Fruit fly (Drosophila melanogaster) whole organism, prepupa: ENCODE data around the gene CG3434.

Experiments
- CG3032 ChIP-seq: fragments of 200-800 bp; optimal IDR thresholded peaks from 2 replicates; lab custom pipeline; 2019; ENCODE audit warnings: missing biosample characterization, mild to moderate bottlenecking, missing genetic modification characterization, moderate library complexity
- CG6276 ChIP-seq: fragments of 200-800 bp; sonication (Bioruptor generic); optimal IDR thresholded peaks from 2 replicates; lab custom pipeline; 2017; ENCODE audit warnings: missing biosample characterization, mild to moderate bottlenecking, missing genetic modification characterization
- CG6808 ChIP-seq: fragments of 200-800 bp; sonication (Bioruptor generic); optimal IDR thresholded peaks from 3 replicates; lab custom pipeline; 2017; ENCODE audit warnings: missing biosample characterization, missing genetic modification characterization, mild to moderate bottlenecking, moderate library complexity, missing genetic modification reagents
- CG8632 ChIP-seq: fragments of 200-800 bp; sonication (Bioruptor generic); optimal IDR thresholded peaks from 3 replicates; lab custom pipeline; 2016; ENCODE audit warnings: missing biosample characterization, missing genetic modification characterization
- Eip93F ChIP-seq: fragments of 200-800 bp; sonication (Bioruptor generic); optimal IDR thresholded peaks from 2 replicates; lab custom pipeline; 2016; ENCODE audit warnings: missing biosample characterization, mild to moderate bottlenecking, missing genetic modification characterization
- Gug ChIP-seq: fragments of 200-800 bp; sonication (Bioruptor generic); IDR thresholded peaks from 2 replicates; pipeline ENCODE4 v1.3.6; 2022; ENCODE audit warnings: missing biosample characterization, missing genetic modification characterization
- dac ChIP-seq: fragments of 200-800 bp; sonication (Bioruptor generic); optimal IDR thresholded peaks from 2 replicates; lab custom pipeline; 2017; ENCODE audit warnings: missing biosample characterization, mild to moderate bottlenecking, missing genetic modification characterization
- vri ChIP-seq: fragments of 200-800 bp; sonication (Bioruptor generic); optimal IDR thresholded peaks from 3 replicates; lab custom pipeline; 2016; ENCODE audit warnings: missing biosample characterization, mild to moderate bottlenecking, missing genetic modification characterization

- TF ChIP-seq CG3032 (tag; lab: Kevin White, UChicago) (no peak), Eip93F (GFP tag; lab: Kevin White, UChicago) (no peak), CG6276 (GFP tag; lab: Kevin White, UChicago) (no peak), dac (GFP tag; lab: Kevin White, UChicago) (no peak), vri (GFP tag; lab: Kevin White, UChicago) (no peak), CG6808 (GFP tag; lab: Kevin White, UChicago) (no peak), Gug (GFP tag; lab: Robert Waterston, UW) (no peak), CG8632 (no peak)
Observed at dm6 chr3L:9468261-9468890, 7.8 kb upstream of the CG3434 start.
